Worm (Caenorhabditis elegans): ENCODE measurements around the gene W04G3.5.

Gene W04G3.5

ce11 chrX:11031869-11032268 is 41.6 kb upstream of the W04G3.5 start:
- no peak for TF ChIP-seq nhr-43 (tag; optimal IDR thresholded peaks at IDR 0.05; ENCODE audit: poor library complexity, severe bottlenecking)
- TF ChIP-seq nhr-11 (tag; optimal IDR thresholded peaks at IDR 0.05), result no peak
- no peak for TF ChIP-seq egl-27 (tag; optimal IDR thresholded peaks at IDR 0.05)
- TF ChIP-seq daf-12 (tag; optimal IDR thresholded peaks at IDR 0.05), result no peak
- TF ChIP-seq fkh-2 (tag; optimal IDR thresholded peaks at IDR 0.05), result no peak
- no peak for TF ChIP-seq mdl-1 (tag; optimal IDR thresholded peaks at IDR 0.05)
- no peak for TF ChIP-seq nfya-1 (tag; optimal IDR thresholded peaks at IDR 0.05; ENCODE audit: insufficient read depth)
- TF ChIP-seq nhr-237 (tag; optimal IDR thresholded peaks at IDR 0.05), result no peak
- no peak for TF ChIP-seq pha-4 (tag; optimal IDR thresholded peaks at IDR 0.05)

DNA sequence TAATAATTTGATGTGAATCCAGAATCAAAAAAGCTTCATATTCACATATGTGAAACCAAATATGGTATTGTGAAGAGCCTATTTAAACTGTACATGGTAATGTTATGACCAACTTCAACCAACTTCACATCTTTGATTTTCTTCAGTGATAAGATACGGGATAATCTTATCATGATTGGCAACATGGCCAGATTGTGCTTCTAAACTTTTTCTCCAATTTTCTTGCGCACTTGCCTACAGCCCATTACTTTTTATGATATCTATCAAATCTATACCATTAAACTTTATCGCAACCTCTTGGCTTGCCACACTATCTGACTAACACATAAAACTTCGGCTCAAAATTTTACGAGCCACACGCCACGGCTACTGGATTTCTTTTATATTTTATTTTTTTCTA is 41.0 kb upstream of the W04G3.5 start:
- TF ChIP-seq egl-5 (tag; optimal IDR thresholded peaks at IDR 0.05) (peak; percentile 96), sea-2 (GFP tag; optimal IDR thresholded peaks at IDR 0.05) (no peak)

- TF ChIP-seq nhr-76 (tag; optimal IDR thresholded peaks at IDR 0.05) (no peak), nhr-25 (tag; optimal IDR thresholded peaks at IDR 0.05) (peak; percentile 69), elt-2 (tag; optimal IDR thresholded peaks at IDR 0.05) (no peak), egl-5 (tag; optimal IDR thresholded peaks at IDR 0.05) (no peak), nhr-43 (tag; optimal IDR thresholded peaks at IDR 0.05; ENCODE audit: poor library complexity, severe bottlenecking) (no peak), elt-3 (tag; optimal IDR thresholded peaks at IDR 0.05) (no peak), snpc-4 (tag; optimal IDR thresholded peaks at IDR 0.05) (no peak), R02D3.7 (tag; optimal IDR thresholded peaks at IDR 0.05) (no peak), jun-1 (tag; optimal IDR thresholded peaks at IDR 0.05) (no peak), pha-4 (tag; optimal IDR thresholded peaks at IDR 0.05) (no peak), ZK546.5 (tag; optimal IDR thresholded peaks at IDR 0.05) (no peak), fkh-10 (GFP tag; optimal IDR thresholded peaks at IDR 0.05) (no peak), nhr-23 (tag; optimal IDR thresholded peaks at IDR 0.05) (peak; percentile 38), eor-1 (tag; optimal IDR thresholded peaks at IDR 0.05) (no peak), lsy-12 (tag; optimal IDR thresholded peaks at IDR 0.05) (no peak), ceh-16 (tag; optimal IDR thresholded peaks at IDR 0.05) (no peak), elt-1 (tag; optimal IDR thresholded peaks at IDR 0.05) (peak; percentile 30), unc-39 (tag; optimal IDR thresholded peaks at IDR 0.05) (no peak), aly-2 (tag; optimal IDR thresholded peaks at IDR 0.05) (no peak), fkh-2 (tag; optimal IDR thresholded peaks at IDR 0.05) (no peak), zag-1 (tag; optimal IDR thresholded peaks at IDR 0.05) (no peak), fos-1 (tag; optimal IDR thresholded peaks at IDR 0.05) (no peak), lin-39 (tag; optimal IDR thresholded peaks at IDR 0.05) (no peak), nhr-77 (tag; optimal IDR thresholded peaks at IDR 0.05) (no peak), skn-1 (tag; optimal IDR thresholded peaks at IDR 0.05) (no peak), lin-15B (tag; optimal IDR thresholded peaks at IDR 0.05) (no peak)
These were observed 40.1 kb upstream of the W04G3.5 start for ce11 chrX:11033128-11033951.

- TF ChIP-seq elt-3 (tag; optimal IDR thresholded peaks at IDR 0.05) (no peak), ama-1 (optimal IDR thresholded peaks at IDR 0.05) (no peak), unc-62 (GFP tag; optimal IDR thresholded peaks at IDR 0.05) (no peak), nhr-23 (tag; optimal IDR thresholded peaks at IDR 0.05) (no peak), pha-4 (tag; optimal IDR thresholded peaks at IDR 0.05) (no peak), nhr-43 (tag; optimal IDR thresholded peaks at IDR 0.05; ENCODE audit: poor library complexity, severe bottlenecking) (no peak), egl-27 (tag; optimal IDR thresholded peaks at IDR 0.05) (no peak), unc-39 (tag; optimal IDR thresholded peaks at IDR 0.05) (no peak), R02D3.7 (tag; optimal IDR thresholded peaks at IDR 0.05) (no peak), skn-1 (tag; optimal IDR thresholded peaks at IDR 0.05) (no peak)
These were observed 39.5 kb upstream of the W04G3.5 start for ce11 chrX:11033952-11034287.
